Worm (Caenorhabditis elegans) whole organism, L3 larva: ENCODE measurements around the gene fbxb-81.

Experiments used
- R02D3.7 ChIP-seq: fragments of 150-350 bp; optimal IDR thresholded peaks from 2 replicates; lab custom pipeline; 2014; ENCODE audit warnings: missing biosample characterization, missing genetic modification characterization
- aly-2 ChIP-seq: fragments of 150-350 bp; optimal IDR thresholded peaks from 2 replicates; lab custom pipeline; 2014; ENCODE audit warnings: missing biosample characterization, missing genetic modification characterization
- ceh-16 ChIP-seq: sonication (generic microtip); optimal IDR thresholded peaks from 2 replicates; lab custom pipeline; 2017; ENCODE audit warnings: missing biosample characterization, missing genetic modification characterization
- ceh-28 ChIP-seq: fragments of 150-350 bp; optimal IDR thresholded peaks from 2 replicates; lab custom pipeline; 2014; ENCODE audit warnings: missing biosample characterization, missing genetic modification reagents, missing genetic modification characterization
- ceh-82 ChIP-seq: fragments of 150-350 bp; optimal IDR thresholded peaks from 2 replicates; lab custom pipeline; 2014; ENCODE audit warnings: missing biosample characterization, missing genetic modification characterization
- ceh-9 ChIP-seq: sonication (generic microtip); optimal IDR thresholded peaks from 2 replicates; lab custom pipeline; 2018; ENCODE audit warnings: missing biosample characterization, missing genetic modification characterization
- daf-12 ChIP-seq: fragments of 150-350 bp; optimal IDR thresholded peaks from 2 replicates; lab custom pipeline; 2014; ENCODE audit warnings: missing biosample characterization, missing genetic modification reagents, missing genetic modification characterization
- egl-27 ChIP-seq: sonication (generic microtip); optimal IDR thresholded peaks from 4 replicates; lab custom pipeline; 2017; ENCODE audit warnings: missing biosample characterization, missing genetic modification reagents, missing genetic modification characterization
- egl-5 ChIP-seq: fragments of 150-350 bp; optimal IDR thresholded peaks from 2 replicates; lab custom pipeline; 2017; ENCODE audit warnings: missing biosample characterization, missing genetic modification reagents, missing genetic modification characterization, inconsistent platforms
- elt-1 ChIP-seq: fragments of 150-350 bp; optimal IDR thresholded peaks from 2 replicates; lab custom pipeline; 2014; ENCODE audit warnings: missing biosample characterization, missing genetic modification characterization
- elt-2 ChIP-seq: sonication (generic microtip); optimal IDR thresholded peaks from 2 replicates; lab custom pipeline; 2016; ENCODE audit warnings: missing genetic modification reagents, mild to moderate bottlenecking, missing genetic modification characterization, missing compliant biosample characterization
- elt-3 ChIP-seq, 3 experiments: fragments of 150-350 bp in 1 of 3; sonication (generic microtip) in 2 of 3; optimal IDR thresholded peaks; 2 replicates in 2 of 3; 4 replicates in 1 of 3; lab custom pipeline; 2014 to 2017; ENCODE audit warnings: missing biosample characterization in 3 of 3, missing genetic modification characterization in 3 of 3
- eor-1 ChIP-seq, 2 experiments: fragments of 150-350 bp; optimal IDR thresholded peaks; 2 replicates each; lab custom pipeline; 2014 to 2018; ENCODE audit warnings: missing biosample characterization in 2 of 2, missing genetic modification characterization in 2 of 2
- fkh-10 ChIP-seq: sonication (generic microtip); optimal IDR thresholded peaks from 2 replicates; lab custom pipeline; 2017; ENCODE audit warnings: missing biosample characterization, missing genetic modification reagents, missing genetic modification characterization
- fkh-2 ChIP-seq: fragments of 150-350 bp; optimal IDR thresholded peaks from 2 replicates; lab custom pipeline; 2014; ENCODE audit warnings: missing biosample characterization, missing genetic modification reagents, missing genetic modification characterization
- hmg-11 ChIP-seq: sonication (generic microtip); optimal IDR thresholded peaks from 2 replicates; lab custom pipeline; 2016; ENCODE audit warnings: missing genetic modification characterization, missing compliant biosample characterization
- jun-1 ChIP-seq: fragments of 150-350 bp; optimal IDR thresholded peaks from 2 replicates; lab custom pipeline; 2014; ENCODE audit warnings: missing biosample characterization, missing genetic modification reagents, missing genetic modification characterization
- lin-39 ChIP-seq: fragments of 150-350 bp; optimal IDR thresholded peaks from 2 replicates; lab custom pipeline; 2018; ENCODE audit warnings: missing biosample characterization, missing genetic modification reagents, missing genetic modification characterization
- lsy-12 ChIP-seq: sonication (generic microtip); optimal IDR thresholded peaks from 2 replicates; lab custom pipeline; 2016; ENCODE audit warnings: mild to moderate bottlenecking, missing genetic modification characterization, missing compliant biosample characterization
- mdl-1 ChIP-seq: fragments of 150-350 bp; optimal IDR thresholded peaks from 2 replicates; lab custom pipeline; 2014; ENCODE audit warnings: missing biosample characterization, missing genetic modification characterization
- mml-1 ChIP-seq: fragments of 150-350 bp; sonication (generic microtip); optimal IDR thresholded peaks from 3 replicates; lab custom pipeline; 2014; ENCODE audit warnings: missing biosample characterization, missing genetic modification characterization
- nhr-11 ChIP-seq: fragments of 150-350 bp; optimal IDR thresholded peaks from 2 replicates; lab custom pipeline; 2014; ENCODE audit warnings: missing biosample characterization, missing genetic modification characterization
- nhr-12 ChIP-seq: fragments of 150-350 bp; optimal IDR thresholded peaks from 2 replicates; lab custom pipeline; 2014; ENCODE audit warnings: missing biosample characterization, missing genetic modification characterization
- nhr-23 ChIP-seq: fragments of 150-350 bp; optimal IDR thresholded peaks from 2 replicates; lab custom pipeline; 2014; ENCODE audit warnings: missing biosample characterization, missing genetic modification reagents, missing genetic modification characterization
- nhr-237 ChIP-seq: fragments of 150-350 bp; optimal IDR thresholded peaks from 2 replicates; lab custom pipeline; 2014; ENCODE audit warnings: missing biosample characterization, missing genetic modification characterization
- nhr-28 ChIP-seq: fragments of 150-350 bp; optimal IDR thresholded peaks from 2 replicates; lab custom pipeline; 2014; ENCODE audit warnings: missing biosample characterization, missing genetic modification characterization
- nhr-43 ChIP-seq: sonication (generic microtip); optimal IDR thresholded peaks from 2 replicates; lab custom pipeline; 2016; ENCODE audit warnings: mild to moderate bottlenecking, missing genetic modification characterization, missing compliant biosample characterization; ENCODE audit not compliant: poor library complexity, severe bottlenecking
- nhr-67 ChIP-seq: fragments of 150-350 bp; optimal IDR thresholded peaks from 2 replicates; lab custom pipeline; 2014; ENCODE audit warnings: missing biosample characterization, missing genetic modification characterization
- nhr-76 ChIP-seq: fragments of 150-350 bp; sonication (generic microtip); optimal IDR thresholded peaks from 5 replicates; lab custom pipeline; 2014; ENCODE audit warnings: missing biosample characterization, missing genetic modification characterization
- nhr-77 ChIP-seq: fragments of 150-350 bp; optimal IDR thresholded peaks from 2 replicates; lab custom pipeline; 2014; ENCODE audit warnings: missing biosample characterization, missing genetic modification characterization
- pha-4 ChIP-seq: fragments of 150-350 bp; optimal IDR thresholded peaks from 2 replicates; lab custom pipeline; 2014; ENCODE audit warnings: missing biosample characterization, missing genetic modification reagents, missing genetic modification characterization
- pqm-1 ChIP-seq: fragments of 150-350 bp; optimal IDR thresholded peaks from 2 replicates; lab custom pipeline; 2017; ENCODE audit warnings: missing biosample characterization, missing genetic modification characterization, inconsistent platforms
- skn-1 ChIP-seq: fragments of 150-350 bp; optimal IDR thresholded peaks from 2 replicates; lab custom pipeline; 2014; ENCODE audit warnings: missing biosample characterization, missing genetic modification characterization
- unc-39 ChIP-seq: sonication (generic microtip); optimal IDR thresholded peaks from 4 replicates; lab custom pipeline; 2017; ENCODE audit warnings: missing biosample characterization, missing genetic modification characterization
- unc-62 ChIP-seq: fragments of 150-350 bp; sonication (generic microtip); optimal IDR thresholded peaks from 4 replicates; lab custom pipeline; 2014; ENCODE audit warnings: missing biosample characterization, missing genetic modification reagents, missing genetic modification characterization
- zag-1 ChIP-seq: fragments of 150-350 bp; optimal IDR thresholded peaks from 2 replicates; lab custom pipeline; 2014; ENCODE audit warnings: missing biosample characterization, missing genetic modification characterization
- ztf-11 ChIP-seq: fragments of 150-350 bp; optimal IDR thresholded peaks from 2 replicates; lab custom pipeline; 2014; ENCODE audit warnings: missing biosample characterization, missing genetic modification characterization

fbxb-81 gene

ce11 chrIII:187829-188228 is 46.8 kb upstream of the fbxb-81 start, which contains the start of gene mxl-2:
Gene mxl-2, minus strand, starts transcription at chrIII:188131.
- no peak for TF ChIP-seq aly-2 (tag; lab: Kevin White, UChicago)
- no peak for TF ChIP-seq nhr-11 (tag; lab: Kevin White, UChicago)
- TF ChIP-seq unc-62 (GFP tag; lab: Kevin White, UChicago), result no peak
- TF ChIP-seq lsy-12, result no peak
- no peak for TF ChIP-seq pha-4 (tag; lab: Kevin White, UChicago)
- no peak for TF ChIP-seq skn-1 (tag; lab: Kevin White, UChicago)

- peak; percentile 19 for TF ChIP-seq elt-2 (tag; lab: Kevin White, UChicago)
These were observed 44.9 kb upstream of the fbxb-81 start for ce11 chrIII:185909-186308.

- TF ChIP-seq jun-1 (no peak), ceh-28 (peak; percentile 49), egl-27 (tag; lab: Kevin White, UChicago) (no peak)
These were observed 43.3 kb upstream of the fbxb-81 start for ce11 chrIII:184335-184734.

ce11 chrIII:183072-183471 is 42.1 kb upstream of the fbxb-81 start:
- peak; percentile 66 for TF ChIP-seq elt-2 (tag; lab: Kevin White, UChicago)
- no peak for TF ChIP-seq daf-12
- peak; percentile 52 for TF ChIP-seq pqm-1 (tag; lab: Kevin White, UChicago)
- TF ChIP-seq nhr-67 (tag; lab: Kevin White, UChicago), result no peak
- no peak for TF ChIP-seq nhr-12 (tag; lab: Kevin White, UChicago)

DNA sequence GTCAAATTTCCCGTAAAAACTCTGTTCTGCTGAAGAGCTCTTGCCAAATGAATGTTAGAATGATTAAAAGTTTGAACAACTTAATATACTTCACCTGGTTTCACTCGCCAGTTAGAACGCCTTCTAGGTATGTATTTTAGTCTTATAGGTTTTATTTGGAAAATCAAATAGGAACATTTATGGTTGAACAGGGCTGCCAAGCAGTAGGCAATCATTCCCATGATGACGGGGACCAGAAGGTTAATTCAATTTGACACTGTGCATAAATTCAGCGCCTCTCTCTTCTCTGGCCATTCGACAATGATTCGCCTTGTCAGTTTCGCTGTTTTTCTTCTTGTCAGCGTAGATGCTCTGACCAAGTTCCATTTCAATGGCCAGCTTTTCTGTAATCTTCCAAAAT is 41.1 kb upstream of the fbxb-81 start, which contains the start of gene F40G9.15:
TSS of gene F40G9.15 (plus strand) at position 301 of the 400 bp plus-strand sequence.
- TF ChIP-seq nhr-67 (tag; lab: Kevin White, UChicago), result no peak

DNA sequence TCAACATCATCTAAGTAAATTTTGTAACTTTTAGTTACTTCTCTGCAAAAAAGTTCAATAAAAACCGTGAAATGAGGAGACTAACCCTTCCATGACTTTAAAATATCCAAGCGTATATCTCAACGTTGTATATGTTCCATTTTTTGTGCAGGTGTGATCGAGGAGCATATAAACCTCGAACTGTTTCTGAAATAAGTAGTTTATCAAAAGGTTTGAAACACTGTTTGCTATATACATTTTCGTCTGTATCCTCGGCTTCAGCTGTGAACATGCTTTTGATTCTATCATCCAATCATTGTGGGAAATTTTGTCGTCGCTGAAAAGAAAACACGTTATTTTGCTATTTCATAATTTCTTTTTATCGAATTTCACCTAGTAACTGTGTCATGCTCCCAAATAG is 39.9 kb upstream of the fbxb-81 start, which contains the start of gene F40G9.5:
TSS of gene F40G9.5 (plus strand) at position 301 of the 400 bp plus-strand sequence.
- no peak for TF ChIP-seq skn-1 (tag; lab: Kevin White, UChicago)
- no peak for TF ChIP-seq elt-2 (tag; lab: Kevin White, UChicago)

DNA sequence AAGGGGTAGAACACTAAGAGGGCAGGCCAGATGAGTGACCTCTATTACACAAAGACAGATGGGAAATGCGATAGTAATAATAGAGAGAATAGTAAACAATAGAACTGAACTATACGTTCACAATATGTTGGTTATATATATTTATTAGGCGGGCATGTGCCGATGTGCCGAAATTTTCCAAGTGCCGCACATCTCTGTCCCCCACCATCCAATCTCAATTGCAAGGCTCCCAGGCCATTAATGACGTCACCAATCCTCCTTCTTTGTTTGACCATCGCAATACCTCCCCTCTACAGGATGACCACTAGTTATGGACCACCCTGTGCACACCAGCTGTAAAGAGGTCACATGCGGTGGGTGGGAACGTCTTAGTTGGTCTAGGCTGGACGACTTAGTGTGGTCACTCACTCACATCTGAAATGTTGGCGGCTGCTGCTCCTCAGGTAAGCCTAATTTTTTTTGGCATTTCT is 38.1 kb upstream of the fbxb-81 start, which contains the start of gene F40G9.6:
TSS of gene F40G9.6 (plus strand) at position 420 of the 470 bp plus-strand sequence.
- TF ChIP-seq hmg-11 (no peak), mdl-1 (tag; lab: Kevin White, UChicago) (no peak), egl-27 (tag; lab: Kevin White, UChicago) (no peak), elt-1 (tag; lab: Kevin White, UChicago) (no peak), mml-1 (tag; lab: Kevin White, UChicago) (no peak), skn-1 (tag; lab: Kevin White, UChicago) (no peak), lsy-12 (no peak), nhr-76 (tag; lab: Kevin White, UChicago) (no peak), nhr-67 (tag; lab: Kevin White, UChicago) (no peak), ztf-11 (no peak), nhr-43 (tag; lab: Kevin White, UChicago) (no peak), ceh-9 (tag; lab: Kevin White, UChicago) (no peak), elt-3 (tag; optimal IDR thresholded peaks at IDR 0.05; lab: Kevin White, UChicago) (no peak), elt-2 (tag; lab: Kevin White, UChicago) (no peak), nhr-23 (tag; lab: Kevin White, UChicago) (no peak), R02D3.7 (tag; lab: Kevin White, UChicago) (no peak), eor-1 (tag; optimal IDR thresholded peaks at IDR 0.05; lab: Kevin White, UChicago) (no peak), lin-39 (tag; lab: Kevin White, UChicago) (no peak), pqm-1 (tag; lab: Kevin White, UChicago) (no peak)

- TF ChIP-seq mml-1 (tag; lab: Kevin White, UChicago) (no peak), zag-1 (tag; lab: Kevin White, UChicago) (no peak), ceh-82 (tag; lab: Kevin White, UChicago) (no peak), egl-5 (tag; lab: Kevin White, UChicago) (no peak), nhr-237 (tag; lab: Kevin White, UChicago) (no peak), fkh-10 (GFP tag; lab: Kevin White, UChicago) (no peak), ceh-16 (tag; lab: Kevin White, UChicago) (no peak), elt-1 (tag; lab: Kevin White, UChicago) (no peak), ceh-28 (no peak), nhr-28 (tag; lab: Kevin White, UChicago) (no peak), nhr-77 (no peak), daf-12 (no peak), lsy-12 (no peak), fkh-2 (tag; lab: Kevin White, UChicago) (no peak), unc-39 (tag; lab: Kevin White, UChicago) (no peak)
These were observed 37.1 kb upstream of the fbxb-81 start for ce11 chrIII:178126-178525.
